Fruit fly (Drosophila melanogaster) whole organism, embryonic: ENCODE data around the gene CG3999.
A peak's percentile ranks its signal among the peaks of the same experiment; 100 is the strongest.

Source experiments
- CG10462 ChIP-seq: fragments of 200-800 bp; sonication (Bioruptor generic); optimal IDR thresholded peaks from 2 replicates; lab custom pipeline; 2016; ENCODE audit warnings: missing biosample characterization, missing genetic modification characterization
- CG11504 ChIP-seq: fragments of 200-800 bp; sonication (Bioruptor generic); optimal IDR thresholded peaks from 3 replicates; lab custom pipeline; 2019; ENCODE audit warnings: missing biosample characterization, mild to moderate bottlenecking, missing genetic modification characterization, moderate library complexity
- CG12769 ChIP-seq: fragments of 200-800 bp; sonication (Bioruptor generic); optimal IDR thresholded peaks from 2 replicates; lab custom pipeline; 2019; ENCODE audit warnings: missing biosample characterization, mild to moderate bottlenecking, missing genetic modification characterization, moderate library complexity
- CG13123 ChIP-seq: fragments of 200-800 bp; sonication (Bioruptor generic); optimal IDR thresholded peaks from 2 replicates; lab custom pipeline; 2016; ENCODE audit warnings: missing biosample characterization, missing genetic modification characterization
- CG15269 ChIP-seq: fragments of 200-800 bp; sonication (Bioruptor generic); optimal IDR thresholded peaks from 2 replicates; lab custom pipeline; 2018; ENCODE audit warnings: missing biosample characterization, mild to moderate bottlenecking, missing genetic modification characterization, moderate library complexity
- CG15479 ChIP-seq: fragments of 200-800 bp; sonication (Bioruptor generic); optimal IDR thresholded peaks from 3 replicates; lab custom pipeline; 2019; ENCODE audit warnings: missing biosample characterization, mild to moderate bottlenecking, missing genetic modification characterization, moderate library complexity
- CG4282 ChIP-seq: fragments of 200-800 bp; sonication (Bioruptor generic); optimal IDR thresholded peaks from 2 replicates; lab custom pipeline; 2016; ENCODE audit warnings: missing biosample characterization, missing genetic modification characterization
- CG8359 ChIP-seq: fragments of 200-800 bp; sonication (Bioruptor generic); optimal IDR thresholded peaks from 2 replicates; lab custom pipeline; 2017; ENCODE audit warnings: missing biosample characterization, mild to moderate bottlenecking, missing genetic modification characterization, borderline replicate concordance
- D ChIP-seq, 2 experiments: fragments of 200-800 bp in 1 of 2; fragments of >200 bp in 1 of 2; sonication (Bioruptor generic) in 1 of 2; optimal IDR thresholded peaks; 2 replicates in 1 of 2; 3 replicates in 1 of 2; lab custom pipeline; 2017; ENCODE audit warnings: mild to moderate bottlenecking in 1 of 2, missing biosample characterization in 1 of 2, missing genetic modification characterization in 1 of 2, missing genetic modification reagents in 1 of 2
- Dfd ChIP-seq, 2 experiments: fragments of >200 bp; optimal IDR thresholded peaks; 2 replicates each; lab custom pipeline; 2017; ENCODE audit warnings: missing biosample characterization in 2 of 2, missing genetic modification characterization in 2 of 2
- Drgx ChIP-seq: fragments of 200-800 bp; sonication (Bioruptor generic); IDR thresholded peaks from 2 replicates; pipeline ENCODE4 v1.3.6; 2022; ENCODE audit warnings: missing biosample characterization, missing genetic modification characterization
- Ets65A ChIP-seq: fragments of 200-800 bp; sonication (Bioruptor generic); peaks from one replicate; lab custom pipeline; 2016; ENCODE audit warnings: missing biosample characterization, missing genetic modification characterization
- HLHmδ ChIP-seq: fragments of 200-800 bp; sonication (Bioruptor generic); optimal IDR thresholded peaks from 2 replicates; lab custom pipeline; 2018; ENCODE audit warnings: missing biosample characterization, mild to moderate bottlenecking, missing genetic modification characterization, moderate library complexity
- Hr39 ChIP-seq: fragments of >200 bp; optimal IDR thresholded peaks from 2 replicates; lab custom pipeline; 2017
- Mes4 ChIP-seq: fragments of 200-800 bp; sonication (Bioruptor generic); optimal IDR thresholded peaks from 2 replicates; lab custom pipeline; 2016; ENCODE audit warnings: missing biosample characterization, missing genetic modification characterization
- Oli ChIP-seq: fragments of 200-800 bp; sonication (Bioruptor generic); optimal IDR thresholded peaks from 2 replicates; lab custom pipeline; 2018; ENCODE audit warnings: missing biosample characterization, mild to moderate bottlenecking, missing genetic modification characterization, moderate library complexity
- Pdp1 ChIP-seq, 2 experiments: fragments of 200-800 bp; sonication (Bioruptor generic); optimal IDR thresholded peaks; 3 replicates each; lab custom pipeline; 2016; ENCODE audit warnings: missing biosample characterization in 2 of 2, missing genetic modification characterization in 2 of 2, mild to moderate bottlenecking in 1 of 2, moderate library complexity in 1 of 2
- Sox102F ChIP-seq: fragments of 200-800 bp; sonication (Bioruptor generic); optimal IDR thresholded peaks from 2 replicates; lab custom pipeline; 2018; ENCODE audit warnings: missing biosample characterization, mild to moderate bottlenecking, missing genetic modification characterization, moderate library complexity
- TFAM ChIP-seq: fragments of 200-800 bp; sonication (Bioruptor generic); optimal IDR thresholded peaks from 2 replicates; lab custom pipeline; 2017; ENCODE audit warnings: missing biosample characterization, missing genetic modification characterization, inconsistent platforms
- Trl ChIP-seq, 3 experiments: fragments of >200 bp in 2 of 3; fragments of 200-800 bp in 1 of 3; sonication (Bioruptor generic) in 1 of 3; optimal IDR thresholded peaks; 2 replicates in 1 of 3; 3 replicates in 2 of 3; lab custom pipeline; 2016 to 2017; ENCODE audit warnings: missing biosample characterization in 1 of 3, missing genetic modification characterization in 1 of 3
- aop ChIP-seq: fragments of 200-800 bp; sonication (Bioruptor generic); IDR thresholded peaks from 2 replicates; pipeline ENCODE4 v1.3.6; 2022; ENCODE audit warnings: missing biosample characterization, missing genetic modification characterization
- ase ChIP-seq: fragments of 200-800 bp; sonication (Bioruptor generic); IDR thresholded peaks from 3 replicates; pipeline ENCODE4 v1.3.6; 2022; ENCODE audit warnings: missing biosample characterization, missing genetic modification characterization
- cato ChIP-seq: fragments of 200-800 bp; sonication (Bioruptor generic); optimal IDR thresholded peaks from 2 replicates; lab custom pipeline; 2016; ENCODE audit warnings: missing biosample characterization, missing genetic modification characterization, borderline replicate concordance
- cg ChIP-seq: fragments of 200-800 bp; sonication (Bioruptor generic); optimal IDR thresholded peaks from 3 replicates; lab custom pipeline; 2019; ENCODE audit warnings: missing biosample characterization, mild to moderate bottlenecking, missing genetic modification characterization, moderate library complexity
- chinmo ChIP-seq: fragments of 200-800 bp; sonication (Bioruptor generic); IDR thresholded peaks from 4 replicates; pipeline ENCODE4 v1.3.6; 2022; ENCODE audit warnings: missing biosample characterization, missing genetic modification characterization; ENCODE audit not compliant: partially characterized antibody
- chm ChIP-seq: fragments of 200-800 bp; sonication (Bioruptor generic); IDR thresholded peaks from 2 replicates; pipeline ENCODE4 v1.3.6; 2022; ENCODE audit warnings: missing biosample characterization, missing genetic modification characterization
- crp ChIP-seq, 2 experiments: fragments of 200-800 bp; sonication (Bioruptor generic); optimal IDR thresholded peaks; 2 replicates in 1 of 2; 3 replicates in 1 of 2; lab custom pipeline; 2017; ENCODE audit warnings: missing biosample characterization in 2 of 2, missing genetic modification characterization in 2 of 2, mild to moderate bottlenecking in 1 of 2, moderate library complexity in 1 of 2
- cwo ChIP-seq: fragments of 200-800 bp; sonication (Bioruptor generic); optimal IDR thresholded peaks from 3 replicates; lab custom pipeline; 2017; ENCODE audit warnings: missing biosample characterization, missing genetic modification characterization, mild to moderate bottlenecking, moderate library complexity, missing genetic modification reagents
- dimm ChIP-seq: fragments of 200-800 bp; sonication (Bioruptor generic); IDR thresholded peaks from 2 replicates; pipeline ENCODE4 v1.3.6; 2022; ENCODE audit warnings: missing biosample characterization, missing genetic modification characterization
- eyg ChIP-seq: fragments of 200-800 bp; sonication (Bioruptor generic); optimal IDR thresholded peaks from 3 replicates; lab custom pipeline; 2016; ENCODE audit warnings: missing biosample characterization, missing genetic modification characterization
- fd64A ChIP-seq: fragments of 200-800 bp; sonication (Bioruptor generic); optimal IDR thresholded peaks from 3 replicates; lab custom pipeline; 2018; ENCODE audit warnings: missing biosample characterization, mild to moderate bottlenecking, missing genetic modification characterization
- gcm ChIP-seq: fragments of 200-800 bp; sonication (Bioruptor generic); optimal IDR thresholded peaks from 2 replicates; lab custom pipeline; 2019; ENCODE audit warnings: missing biosample characterization, mild to moderate bottlenecking, missing genetic modification characterization, moderate library complexity
- grn ChIP-seq: fragments of 200-800 bp; sonication (Bioruptor generic); optimal IDR thresholded peaks from 3 replicates; lab custom pipeline; 2017; ENCODE audit warnings: missing biosample characterization, missing genetic modification characterization
- h ChIP-seq: fragments of >200 bp; optimal IDR thresholded peaks from 2 replicates; lab custom pipeline; 2017
- nau ChIP-seq: fragments of 200-800 bp; sonication (Bioruptor generic); optimal IDR thresholded peaks from 3 replicates; lab custom pipeline; 2017; ENCODE audit warnings: missing biosample characterization, mild to moderate bottlenecking, missing genetic modification characterization, missing genetic modification reagents
- nmo ChIP-seq: fragments of 200-800 bp; sonication (Bioruptor generic); optimal IDR thresholded peaks from 2 replicates; lab custom pipeline; 2018; ENCODE audit warnings: missing biosample characterization, mild to moderate bottlenecking, missing genetic modification characterization, moderate library complexity
- phol ChIP-seq: fragments of 200-800 bp; sonication (Bioruptor generic); optimal IDR thresholded peaks from 3 replicates; lab custom pipeline; 2018; ENCODE audit warnings: missing biosample characterization, mild to moderate bottlenecking, missing genetic modification characterization, moderate library complexity
- row ChIP-seq: fragments of 200-800 bp; sonication (Bioruptor generic); IDR thresholded peaks from 3 replicates; pipeline ENCODE4 v1.3.6; 2022; ENCODE audit warnings: missing biosample characterization, missing genetic modification characterization
- run ChIP-seq: fragments of 200-800 bp; sonication (Bioruptor generic); optimal IDR thresholded peaks from 3 replicates; lab custom pipeline; 2018; ENCODE audit warnings: missing biosample characterization, mild to moderate bottlenecking, missing genetic modification characterization
- sd ChIP-seq: fragments of 200-800 bp; sonication (Bioruptor generic); optimal IDR thresholded peaks from 3 replicates; lab custom pipeline; 2018; ENCODE audit warnings: missing biosample characterization, mild to moderate bottlenecking, missing genetic modification characterization, moderate library complexity
- sens ChIP-seq: fragments of 200-800 bp; sonication (Bioruptor generic); peaks from one replicate; lab custom pipeline; 2016; ENCODE audit warnings: missing biosample characterization, missing genetic modification characterization
- tgo ChIP-seq: fragments of 200-800 bp; sonication (Bioruptor generic); IDR thresholded peaks from 3 replicates; pipeline ENCODE4 v1.3.6; 2022; ENCODE audit warnings: missing biosample characterization, missing genetic modification characterization
- zen2 ChIP-seq: fragments of 200-800 bp; sonication (Bioruptor generic); IDR thresholded peaks from 3 replicates; pipeline ENCODE4 v1.3.6; 2022; ENCODE audit warnings: missing biosample characterization, missing genetic modification characterization; ENCODE audit not compliant: partially characterized antibody
- zfh1 ChIP-seq: fragments of 200-800 bp; sonication (Bioruptor generic); IDR thresholded peaks from 3 replicates; pipeline ENCODE4 v1.3.6; 2022; ENCODE audit warnings: missing biosample characterization, missing genetic modification characterization

CG3999 gene

dm6 chr3R:10276002-10276401 lies 24.7 kb downstream of the CG3999 start (continued):
- TF ChIP-seq CG8359 (GFP tag; lab: Kevin White, UChicago): no peak
- peak; percentile 47 for TF ChIP-seq CG11504 (tag; lab: Kevin White, UChicago)
- TF ChIP-seq row (GFP tag; lab: Robert Waterston, UW): 0 out of 3 replicates have a peak, but pooled peaks have one; percentile 44
- TF ChIP-seq crp (GFP tag; optimal IDR thresholded peaks at IDR 0.05; lab: Kevin White, UChicago): no peak
- no peak for TF ChIP-seq dimm (GFP tag; lab: Robert Waterston, UW)
- no peak for TF ChIP-seq CG15479 (GFP tag; lab: Kevin White, UChicago)
- no peak for TF ChIP-seq ase (GFP tag; lab: Robert Waterston, UW)
- TF ChIP-seq nmo (GFP tag; lab: Kevin White, UChicago): no peak
- TF ChIP-seq Oli (tag; lab: Kevin White, UChicago): peak; percentile 15
- peak; percentile 28 for TF ChIP-seq phol (tag; lab: Kevin White, UChicago)
- no peak for TF ChIP-seq eyg (GFP tag; lab: Kevin White, UChicago)
- no peak for TF ChIP-seq TFAM (GFP tag; lab: Kevin White, UChicago)
- peak; percentile 48 for TF ChIP-seq sens (GFP tag; lab: Kevin White, UChicago)
- no peak for TF ChIP-seq cato (GFP tag; lab: Kevin White, UChicago)

dm6 chr3R:10282077-10282476 lies 30.8 kb downstream of the CG3999 start:
- TF ChIP-seq Hr39 (lab: Kevin White, UChicago) (peak; percentile 26), Mes4 (GFP tag; lab: Kevin White, UChicago) (no peak), tgo (no peak), Drgx (GFP tag; lab: Robert Waterston, UW) (peak; percentile 75), aop (GFP tag; lab: Robert Waterston, UW) (no peak), CG13123 (GFP tag; lab: Kevin White, UChicago) (no peak), Ets65A (GFP tag; lab: Kevin White, UChicago) (peak; percentile 7)

- TF ChIP-seq Drgx (GFP tag; lab: Robert Waterston, UW) (peak; percentile 63), CG15269 (tag; lab: Kevin White, UChicago) (no peak)
- TF ChIP-seq, all 482 proteins: peak for 1
Observed at dm6 chr3R:10283114-10283513, 31.8 kb downstream of the CG3999 start.

DNA sequence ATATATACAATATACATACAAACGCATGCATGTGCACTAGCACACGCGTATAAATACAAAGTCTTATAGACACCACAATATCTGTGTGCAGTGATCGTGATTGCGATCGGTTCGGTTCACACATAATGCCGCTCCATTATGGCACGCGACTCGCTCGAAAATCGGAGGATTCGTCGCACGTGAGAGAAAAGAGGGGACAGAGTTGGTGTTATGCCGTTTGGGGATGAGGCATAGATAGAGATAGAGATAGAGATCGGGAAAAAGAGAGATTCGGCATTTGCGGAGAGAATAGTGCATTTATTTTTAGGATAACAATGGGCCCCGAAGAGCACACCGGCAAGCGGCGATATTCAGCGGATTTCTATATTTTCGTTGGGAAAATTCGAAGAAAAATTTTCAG lies 32.9 kb downstream of the CG3999 start:
- TF ChIP-seq cwo (peak; percentile 81), HLHmδ (GFP tag; lab: Kevin White, UChicago) (peak; percentile 93), gcm (no peak), cato (GFP tag; lab: Kevin White, UChicago) (no peak), sd (tag; lab: Kevin White, UChicago) (peak; percentile 7), Trl (optimal IDR thresholded peaks at IDR 0.05; lab: Kevin White, UChicago) (peak; percentile 32 to 46), Trl (GFP tag; optimal IDR thresholded peaks at IDR 0.05; lab: Kevin White, UChicago) (no peak), CG10462 (GFP tag; lab: Kevin White, UChicago) (no peak), grn (GFP tag; lab: Kevin White, UChicago) (peak; percentile 5), Pdp1 (GFP tag; optimal IDR thresholded peaks at IDR 0.05; lab: Kevin White, UChicago) (peak in 1 of 2 experiments; percentile 54), cg (GFP tag; lab: Kevin White, UChicago) (peak; percentile 57), fd64A (GFP tag; lab: Kevin White, UChicago) (no peak), nau (GFP tag; lab: Kevin White, UChicago) (peak; percentile 16), run (tag; lab: Kevin White, UChicago) (no peak), zen2 (GFP tag; lab: Robert Waterston, UW) (0 out of 3 replicates have a peak, but pooled peaks have one; percentile 11), chm (GFP tag; lab: Robert Waterston, UW) (no peak), Dfd (GFP tag; optimal IDR thresholded peaks at IDR 0.05; lab: Kevin White, UChicago) (no peak), zfh1 (GFP tag; lab: Robert Waterston, UW) (0 out of 3 replicates have a peak, but pooled peaks have one; percentile 14), chinmo (GFP tag; lab: Robert Waterston, UW) (0 out of 4 replicates have a peak, but pooled peaks have one; percentile 43), h (lab: Kevin White, UChicago) (no peak), CG12769 (tag; lab: Kevin White, UChicago) (peak; percentile 71), D (optimal IDR thresholded peaks at IDR 0.05; lab: Kevin White, UChicago) (no peak), D (GFP tag; optimal IDR thresholded peaks at IDR 0.05; lab: Kevin White, UChicago) (no peak), Sox102F (GFP tag; lab: Kevin White, UChicago) (peak; percentile 55), CG4282 (GFP tag; lab: Kevin White, UChicago) (no peak)
